Worm (Caenorhabditis elegans) whole organism, L1 larva: ENCODE measurements around the gene best-6.

Experiments
- C16A3.4 ChIP-seq: fragments of 150-350 bp; optimal IDR thresholded peaks from 2 replicates; lab custom pipeline; 2014; ENCODE audit warnings: missing biosample characterization, missing genetic modification characterization
- C34B4.2 ChIP-seq: sonication (generic microtip); optimal IDR thresholded peaks from 2 replicates; lab custom pipeline; 2017; ENCODE audit warnings: mild to moderate bottlenecking, missing genetic modification characterization, missing compliant biosample characterization
- aha-1 ChIP-seq: fragments of 150-350 bp; optimal IDR thresholded peaks from 2 replicates; lab custom pipeline; 2014; ENCODE audit warnings: missing biosample characterization, missing genetic modification characterization
- alr-1 ChIP-seq: fragments of 200-800 bp; sonication (Bioruptor generic); optimal IDR thresholded peaks from 2 replicates; lab custom pipeline; 2018; ENCODE audit warnings: borderline replicate concordance, mild to moderate bottlenecking, missing genetic modification characterization, missing compliant biosample characterization
- ama-1 ChIP-seq: fragments of 150-350 bp; optimal IDR thresholded peaks from 2 replicates; lab custom pipeline; 2014
- ces-1 ChIP-seq: fragments of 150-350 bp; optimal IDR thresholded peaks from 2 replicates; lab custom pipeline; 2014; ENCODE audit warnings: missing biosample characterization, missing genetic modification reagents, missing genetic modification characterization
- dpl-1 ChIP-seq, 3 experiments: fragments of 150-350 bp in 2 of 3; sonication (generic microtip) in 1 of 3; optimal IDR thresholded peaks; 2 replicates each; lab custom pipeline; 2014 to 2017; ENCODE audit warnings: missing biosample characterization in 3 of 3, missing genetic modification characterization in 3 of 3, missing genetic modification reagents in 3 of 3
- efl-1 ChIP-seq, 4 experiments: fragments of 150-350 bp; optimal IDR thresholded peaks in 3 of 4; peaks in 1 of 4; 1 replicate in 1 of 4; 2 replicates in 3 of 4; lab custom pipeline; 2014; ENCODE audit warnings: missing biosample characterization in 2 of 4, missing genetic modification characterization in 2 of 4, missing genetic modification reagents in 2 of 4
- efl-3 ChIP-seq: fragments of 200-800 bp; sonication (Bioruptor generic); optimal IDR thresholded peaks from 2 replicates; lab custom pipeline; 2018; ENCODE audit warnings: mild to moderate bottlenecking, missing genetic modification characterization, missing compliant biosample characterization
- elt-3 ChIP-seq, 6 experiments: fragments of 150-350 bp in 1 of 6; sonication (generic microtip); optimal IDR thresholded peaks; 2 replicates each; lab custom pipeline; 2017 to 2018; ENCODE audit warnings: missing biosample characterization in 6 of 6, missing genetic modification characterization in 6 of 6, inconsistent platforms in 1 of 6
- ets-5 ChIP-seq: fragments of 200-800 bp; sonication (Bioruptor generic); IDR thresholded peaks from 2 replicates; pipeline ENCODE4 v1.3.6; 2022; ENCODE audit warnings: missing genetic modification characterization, missing compliant biosample characterization
- fkh-10 ChIP-seq: sonication (generic microtip); optimal IDR thresholded peaks from 2 replicates; lab custom pipeline; 2017; ENCODE audit warnings: missing biosample characterization, missing genetic modification reagents, missing genetic modification characterization
- fos-1 ChIP-seq: fragments of 150-350 bp; optimal IDR thresholded peaks from 2 replicates; lab custom pipeline; 2014; ENCODE audit warnings: missing biosample characterization, missing genetic modification characterization
- hpl-2 ChIP-seq: fragments of 150-350 bp; optimal IDR thresholded peaks from 2 replicates; lab custom pipeline; 2014; ENCODE audit warnings: missing biosample characterization, missing genetic modification reagents, missing genetic modification characterization
- irx-1 ChIP-seq: sonication (generic microtip); optimal IDR thresholded peaks from 2 replicates; lab custom pipeline; 2016; ENCODE audit warnings: missing genetic modification characterization, missing compliant biosample characterization
- isw-1 ChIP-seq: fragments of 200-800 bp; sonication (Bioruptor generic); IDR thresholded peaks from 2 replicates; pipeline ENCODE4 v1.3.6; 2022; ENCODE audit warnings: missing genetic modification characterization, missing compliant biosample characterization
- lin-13 ChIP-seq: fragments of 150-350 bp; optimal IDR thresholded peaks from 2 replicates; lab custom pipeline; 2014; ENCODE audit warnings: missing biosample characterization, missing genetic modification reagents, missing genetic modification characterization
- lin-14 ChIP-seq: fragments of 200-800 bp; sonication (Bioruptor generic); optimal IDR thresholded peaks from 2 replicates; lab custom pipeline; 2018; ENCODE audit warnings: mild to moderate bottlenecking, missing genetic modification characterization, moderate library complexity, missing compliant biosample characterization
- mdl-1 ChIP-seq, 2 experiments: fragments of 150-350 bp; optimal IDR thresholded peaks; 2 replicates each; lab custom pipeline; 2014 to 2017; ENCODE audit warnings: missing biosample characterization in 2 of 2, missing genetic modification characterization in 2 of 2, inconsistent platforms in 1 of 2
- mef-2 ChIP-seq: fragments of 150-350 bp; optimal IDR thresholded peaks from 2 replicates; lab custom pipeline; 2014; ENCODE audit warnings: missing biosample characterization, missing genetic modification characterization
- nhr-11 ChIP-seq: fragments of 150-350 bp; optimal IDR thresholded peaks from 2 replicates; lab custom pipeline; 2014; ENCODE audit warnings: missing biosample characterization, missing genetic modification characterization
- nhr-12 ChIP-seq: sonication (generic microtip); optimal IDR thresholded peaks from 2 replicates; lab custom pipeline; 2017; ENCODE audit warnings: missing biosample characterization, missing genetic modification characterization
- nhr-19 ChIP-seq: fragments of 200-800 bp; sonication (Bioruptor generic); conservative IDR thresholded peaks from 2 replicates; pipeline ENCODE4 v1.3.6; 2022; ENCODE audit warnings: missing genetic modification characterization, missing compliant biosample characterization
- nhr-20 ChIP-seq: sonication (generic microtip); optimal IDR thresholded peaks from 2 replicates; lab custom pipeline; 2016; ENCODE audit warnings: mild to moderate bottlenecking, missing genetic modification characterization, missing compliant biosample characterization
- nhr-28 ChIP-seq: fragments of 150-350 bp; optimal IDR thresholded peaks from 2 replicates; lab custom pipeline; 2014; ENCODE audit warnings: missing biosample characterization, missing genetic modification characterization
- nhr-76 ChIP-seq: sonication (generic microtip); optimal IDR thresholded peaks from 2 replicates; lab custom pipeline; 2017; ENCODE audit warnings: missing biosample characterization, missing genetic modification characterization
- nhr-84 ChIP-seq: sonication (generic microtip); optimal IDR thresholded peaks from 2 replicates; lab custom pipeline; 2017; ENCODE audit warnings: missing biosample characterization, missing genetic modification characterization
- nhr-90 ChIP-seq: sonication (generic microtip); optimal IDR thresholded peaks from 2 replicates; lab custom pipeline; 2016; ENCODE audit warnings: mild to moderate bottlenecking, missing genetic modification characterization, missing compliant biosample characterization; ENCODE audit not compliant: poor library complexity
- pag-3 ChIP-seq: sonication (generic microtip); optimal IDR thresholded peaks from 2 replicates; lab custom pipeline; 2017; ENCODE audit warnings: missing genetic modification characterization, mild to moderate bottlenecking, missing compliant biosample characterization, antibody characterized with exemption, borderline replicate concordance; ENCODE audit not compliant: insufficient read depth
- pqm-1 ChIP-seq: sonication (generic microtip); optimal IDR thresholded peaks from 3 replicates; lab custom pipeline; 2017; ENCODE audit warnings: missing biosample characterization, missing genetic modification characterization
- rnt-1 ChIP-seq: sonication (generic microtip); optimal IDR thresholded peaks from 2 replicates; lab custom pipeline; 2016; ENCODE audit warnings: mild to moderate bottlenecking, missing genetic modification characterization, moderate library complexity, missing compliant biosample characterization
- sptf-1 ChIP-seq: fragments of 150-350 bp; optimal IDR thresholded peaks from 2 replicates; lab custom pipeline; 2014; ENCODE audit warnings: missing biosample characterization, missing genetic modification characterization
- unc-30 ChIP-seq: sonication (generic microtip); optimal IDR thresholded peaks from 2 replicates; lab custom pipeline; 2017; ENCODE audit warnings: missing biosample characterization, missing genetic modification characterization
- unc-62 ChIP-seq: fragments of 150-350 bp; optimal IDR thresholded peaks from 2 replicates; lab custom pipeline; 2014; ENCODE audit warnings: missing biosample characterization, missing genetic modification reagents, missing genetic modification characterization
- unc-86 ChIP-seq: sonication (generic microtip); optimal IDR thresholded peaks from 2 replicates; lab custom pipeline; 2016; ENCODE audit warnings: missing genetic modification characterization, missing compliant biosample characterization
- unc-98 ChIP-seq: fragments of 200-800 bp; sonication (Bioruptor generic); IDR thresholded peaks from 2 replicates; pipeline ENCODE4 v1.3.6; 2022; ENCODE audit warnings: missing genetic modification characterization, missing compliant biosample characterization
- zip-4 ChIP-seq: fragments of 200-800 bp; sonication (Bioruptor generic); optimal IDR thresholded peaks from 2 replicates; lab custom pipeline; 2018; ENCODE audit warnings: mild to moderate bottlenecking, missing genetic modification characterization, moderate library complexity, missing compliant biosample characterization

best-6 gene

ce11 chrIV:4992089-4992488 lies 36.8 kb downstream of the best-6 start, which contains the start of gene str-162:
Gene str-162, plus strand, starts transcription at chrIV:4992389.
- TF ChIP-seq zip-4 (GFP tag; lab: Kevin White, UChicago), result no peak
- no peak for TF ChIP-seq pag-3
- TF ChIP-seq ama-1, result no peak
- no peak for TF ChIP-seq irx-1 (tag; lab: Kevin White, UChicago)
- no peak for TF ChIP-seq nhr-12 (tag; lab: Kevin White, UChicago)
- TF ChIP-seq lin-13, result no peak
- TF ChIP-seq C16A3.4, result no peak
- TF ChIP-seq mef-2, result no peak
- TF ChIP-seq nhr-19 (GFP tag; lab: Robert Waterston, UW), result no peak
- TF ChIP-seq unc-98 (GFP tag; lab: Robert Waterston, UW), result no peak

ce11 chrIV:4988531-4988930 lies 40.3 kb downstream of the best-6 start, which contains the start of gene E03H12.7:
Gene E03H12.7, minus strand, starts transcription at chrIV:4988631.
- no peak for TF ChIP-seq rnt-1 (tag; lab: Kevin White, UChicago)
- no peak for TF ChIP-seq sptf-1 (tag; lab: Kevin White, UChicago)
- no peak for TF ChIP-seq nhr-11
- no peak for TF ChIP-seq efl-1 (optimal IDR thresholded peaks at IDR 0.05; lab: Kevin White, UChicago)
- TF ChIP-seq efl-1 (GFP tag; optimal IDR thresholded peaks at IDR 0.05 in 1 of 2; lab: Kevin White, UChicago), result no peak
- no peak for TF ChIP-seq nhr-90 (tag; lab: Kevin White, UChicago)
- no peak for TF ChIP-seq aha-1 (tag; lab: Kevin White, UChicago)
- no peak for TF ChIP-seq mdl-1 (tag; optimal IDR thresholded peaks at IDR 0.05; lab: Kevin White, UChicago)
- TF ChIP-seq pqm-1 (tag; lab: Kevin White, UChicago), result no peak
- no peak for TF ChIP-seq alr-1
- TF ChIP-seq nhr-76 (tag; lab: Kevin White, UChicago), result no peak
- TF ChIP-seq fkh-10, result no peak

ce11 chrIV:4986246-4986645 lies 42.6 kb downstream of the best-6 start, which contains the start of gene clec-177:
Gene clec-177, plus strand, starts transcription at chrIV:4986546.
- TF ChIP-seq zip-4 (GFP tag; lab: Kevin White, UChicago) (no peak), hpl-2 (no peak), nhr-90 (tag; lab: Kevin White, UChicago) (no peak), fos-1 (no peak)
- TF ChIP-seq, all 84 proteins: peak for 0

DNA sequence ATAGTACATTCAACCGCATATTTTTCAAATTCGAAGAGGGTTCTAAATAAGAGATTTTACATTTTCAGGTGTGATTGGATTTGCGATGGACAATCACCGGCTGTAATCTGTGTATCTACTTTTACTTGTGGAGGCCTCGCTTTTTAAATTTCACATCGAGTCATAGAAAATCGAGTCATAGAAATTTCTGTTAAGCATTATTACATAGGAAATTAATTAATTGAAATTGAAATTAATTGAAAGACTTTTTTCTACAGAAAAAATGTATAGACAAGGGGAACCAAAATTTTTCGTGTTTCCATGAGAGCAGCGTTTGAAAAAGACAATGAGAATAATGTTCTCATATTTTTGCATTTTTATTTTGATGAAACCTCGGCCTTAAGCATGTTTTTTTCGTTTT lies 45.1 kb downstream of the best-6 start, which contains the start of gene clec-176:
TSS of gene clec-176 (plus strand) at position 301 of the 400 bp plus-strand sequence.
- TF ChIP-seq pqm-1 (tag; lab: Kevin White, UChicago), result no peak
- no peak for TF ChIP-seq C34B4.2 (tag; lab: Kevin White, UChicago)
- no peak for TF ChIP-seq unc-86
- TF ChIP-seq nhr-28 (tag; lab: Kevin White, UChicago), result no peak
- no peak for TF ChIP-seq nhr-84
- TF ChIP-seq mef-2, result no peak
- no peak for TF ChIP-seq ets-5 (GFP tag; lab: Robert Waterston, UW)
- no peak for TF ChIP-seq unc-62
- TF ChIP-seq ama-1, result no peak
- no peak for TF ChIP-seq unc-30
- no peak for TF ChIP-seq lin-14 (GFP tag; lab: Kevin White, UChicago)
- no peak for TF ChIP-seq nhr-20 (tag; lab: Kevin White, UChicago)
- no peak for TF ChIP-seq mdl-1 (tag; optimal IDR thresholded peaks at IDR 0.05; lab: Kevin White, UChicago)
- no peak for TF ChIP-seq fos-1
- no peak for TF ChIP-seq efl-3
- TF ChIP-seq elt-3 (tag; optimal IDR thresholded peaks at IDR 0.05; lab: Kevin White, UChicago), result no peak
- TF ChIP-seq alr-1, result no peak
- no peak for TF ChIP-seq ces-1 (GFP tag; lab: Kevin White, UChicago)
- TF ChIP-seq dpl-1 (GFP tag; optimal IDR thresholded peaks at IDR 0.05; lab: Kevin White, UChicago), result no peak

ce11 chrIV:4982477-4982876 lies 46.4 kb downstream of the best-6 start, which contains the start of gene E03H12.4:
Gene E03H12.4, plus strand, starts transcription at chrIV:4982596.
- no peak for TF ChIP-seq efl-1 (optimal IDR thresholded peaks at IDR 0.05; lab: Kevin White, UChicago)
- peak in 1 of 2 experiments; percentile 79 for TF ChIP-seq efl-1 (GFP tag; optimal IDR thresholded peaks at IDR 0.05 in 1 of 2; lab: Kevin White, UChicago)
- no peak for TF ChIP-seq isw-1 (GFP tag; lab: Robert Waterston, UW)
